Fruit fly (Drosophila melanogaster) Kc167 (cell line): ENCODE data around the gene Galphai.

ENCODE experiments used
- Myc ChIP-seq: fragments of >200 bp; optimal IDR thresholded peaks from 2 replicates; lab custom pipeline; 2017; ENCODE audit warnings: missing external identifiers
- Sin3A ChIP-seq: fragments of >200 bp; optimal IDR thresholded peaks from 2 replicates; lab custom pipeline; 2018; ENCODE audit warnings: missing external identifiers
- h ChIP-seq: fragments of >200 bp; optimal IDR thresholded peaks from 3 replicates; lab custom pipeline; 2018; ENCODE audit warnings: missing external identifiers
- insv ChIP-seq: fragments of >200 bp; optimal IDR thresholded peaks from 3 replicates; lab custom pipeline; 2018; ENCODE audit warnings: missing external identifiers
- psq ChIP-seq: fragments of >200 bp; optimal IDR thresholded peaks from 2 replicates; lab custom pipeline; 2017; ENCODE audit warnings: missing external identifiers
- ttk ChIP-seq: sonication (Bioruptor generic); optimal IDR thresholded peaks from 2 replicates; lab custom pipeline; 2017; ENCODE audit warnings: missing external identifiers

The Galphai gene

DNA sequence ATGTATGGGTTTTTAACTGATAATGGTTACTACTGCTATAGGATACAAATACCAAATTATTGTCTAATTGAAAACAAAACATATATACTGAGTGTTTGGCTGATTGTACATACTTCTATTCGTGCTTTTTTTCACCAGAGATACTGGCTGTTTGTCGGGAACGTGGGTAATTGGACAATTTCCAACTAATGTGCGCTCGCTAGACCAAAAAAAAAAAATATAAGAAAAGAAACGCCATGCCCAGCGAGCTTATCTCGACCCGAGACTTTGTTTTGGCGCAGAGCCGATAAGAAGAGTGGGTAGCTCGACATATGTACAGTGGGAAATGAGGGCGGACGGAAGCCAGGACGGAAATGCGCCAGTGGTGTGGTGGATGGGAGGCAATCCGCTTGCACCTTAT lies 16.7 kb downstream of the Galphai start:
- TF ChIP-seq psq (lab: Kevin White, UChicago) (no peak), ttk (lab: Kevin White, UChicago) (no peak), h (lab: Kevin White, UChicago) (no peak), insv (no peak), Sin3A (lab: Kevin White, UChicago) (no peak), Myc (no peak)

DNA sequence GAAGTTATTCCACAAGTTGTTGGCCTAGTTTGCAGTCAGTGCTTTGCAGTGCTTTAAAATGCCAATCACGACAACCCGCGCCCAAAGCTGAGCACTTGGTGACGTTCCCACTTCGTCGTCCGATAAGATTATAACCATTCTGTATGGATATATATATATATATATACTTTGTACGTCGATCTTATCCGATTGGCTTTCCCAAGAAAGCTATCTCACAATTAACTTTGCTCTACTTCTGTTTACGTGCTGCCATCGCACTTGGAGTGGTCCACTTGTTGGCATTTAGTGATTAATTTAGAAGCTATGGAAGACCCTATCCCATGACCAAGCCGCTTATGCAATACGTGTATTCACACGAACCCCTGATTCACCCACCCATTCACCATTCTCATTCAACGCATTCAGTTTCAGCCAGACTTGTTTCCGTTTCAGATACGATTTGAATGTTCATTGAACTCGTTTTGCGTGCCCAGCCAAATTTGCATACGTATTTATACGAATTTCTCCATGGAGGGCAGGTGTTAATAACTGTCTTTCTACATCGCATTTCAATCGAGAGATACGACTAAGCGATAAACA lies 17.8 kb downstream of the Galphai start:
- TF ChIP-seq h (lab: Kevin White, UChicago): no peak
- no peak for TF ChIP-seq insv
- no peak for TF ChIP-seq Myc
- TF ChIP-seq psq (lab: Kevin White, UChicago): no peak
- TF ChIP-seq Sin3A (lab: Kevin White, UChicago): no peak
- TF ChIP-seq ttk (lab: Kevin White, UChicago): no peak

DNA sequence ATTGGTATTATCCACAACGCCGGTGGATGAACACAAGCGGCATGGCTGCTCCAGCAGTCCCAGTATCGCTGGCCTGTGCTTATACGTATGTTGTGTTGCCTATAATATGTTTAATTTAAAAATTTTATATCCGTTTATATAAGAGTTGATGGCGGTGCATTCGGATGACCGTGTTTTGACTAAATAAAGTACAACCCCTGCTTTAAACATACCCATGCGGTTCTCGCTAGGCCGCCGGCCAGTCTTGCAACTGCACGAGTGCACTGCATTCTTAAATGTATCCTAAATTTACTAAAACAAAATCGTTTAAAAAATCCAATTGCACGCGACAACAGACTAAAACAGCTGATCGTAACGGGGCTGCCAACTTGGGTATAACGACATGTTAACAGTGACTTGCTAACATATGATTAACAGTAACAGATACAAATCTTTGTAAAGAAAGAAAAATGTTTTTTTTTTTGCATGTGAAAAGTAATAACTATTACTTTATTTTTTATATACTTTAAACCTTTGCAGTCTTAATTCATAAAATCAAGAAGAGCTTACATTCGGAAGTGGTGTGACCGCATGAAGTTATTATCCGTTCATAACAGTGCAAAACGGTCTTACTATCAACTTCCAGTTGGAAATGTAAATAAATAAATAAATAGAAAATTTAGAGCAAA lies 22.0 kb downstream of the Galphai start, which contains the start of the genes Uqcc1 and Surf1:
Gene Uqcc1 (minus strand): TSS at position 356 of the 668 bp plus-strand sequence.
Gene Surf1 (plus strand): TSS at position 594 of the 668 bp plus-strand sequence.
- TF ChIP-seq psq (lab: Kevin White, UChicago): no peak
- no peak for TF ChIP-seq insv
- TF ChIP-seq h (lab: Kevin White, UChicago): no peak

DNA sequence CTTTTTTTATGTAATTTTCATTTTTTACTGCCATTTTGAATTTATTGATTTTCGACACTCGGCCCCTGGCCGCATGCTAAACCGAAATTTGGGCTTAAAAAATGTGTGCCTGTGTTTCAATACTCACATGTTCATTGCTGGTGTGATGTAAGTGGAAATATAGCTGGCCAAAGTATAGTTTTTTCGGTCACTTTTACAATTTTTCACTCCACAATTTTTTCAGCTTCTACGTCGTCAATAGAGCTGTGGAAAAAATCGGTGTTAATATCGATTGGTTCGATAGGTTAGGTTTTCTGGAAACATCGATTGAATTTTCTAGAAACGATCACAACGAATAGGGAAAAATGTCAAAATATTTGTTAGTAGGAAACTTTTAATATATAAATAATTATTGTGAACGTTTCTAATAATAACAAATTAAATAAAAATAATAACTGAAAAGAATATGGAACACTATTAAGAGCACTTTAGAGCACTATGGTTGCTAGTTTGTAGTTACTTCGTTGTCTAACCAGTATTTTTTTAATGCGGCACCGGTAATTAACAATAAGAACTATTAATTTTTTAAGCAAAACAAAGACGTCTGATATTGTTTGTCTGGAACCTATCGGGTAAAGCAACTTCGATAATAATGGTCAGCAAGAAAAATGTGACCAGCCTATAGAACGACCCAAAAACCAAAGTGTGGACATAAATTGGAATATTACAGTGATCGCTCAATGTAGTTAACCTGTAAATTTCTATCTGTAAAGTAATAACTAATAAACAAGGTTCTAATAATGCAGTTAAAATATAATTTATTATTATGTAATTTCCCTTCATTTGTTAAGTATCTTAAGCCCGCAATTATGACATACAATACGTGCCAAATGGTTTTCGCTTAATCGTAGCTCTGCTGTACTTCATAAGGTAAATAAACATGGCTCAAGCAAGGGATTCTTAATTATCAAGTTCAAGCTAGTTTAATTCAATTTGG lies 24.3 kb downstream of the Galphai start, which contains the start of the genes CG10077 and CG9948:
Gene CG10077 (minus strand): TSS at position 651 of the 976 bp plus-strand sequence.
Gene CG9948 (plus strand): TSS at position 738 of the 976 bp plus-strand sequence.
- no peak for TF ChIP-seq ttk (lab: Kevin White, UChicago)
- no peak for TF ChIP-seq Sin3A (lab: Kevin White, UChicago)
- TF ChIP-seq psq (lab: Kevin White, UChicago): no peak
- no peak for TF ChIP-seq h (lab: Kevin White, UChicago)
- no peak for TF ChIP-seq insv
- no peak for TF ChIP-seq Myc

DNA sequence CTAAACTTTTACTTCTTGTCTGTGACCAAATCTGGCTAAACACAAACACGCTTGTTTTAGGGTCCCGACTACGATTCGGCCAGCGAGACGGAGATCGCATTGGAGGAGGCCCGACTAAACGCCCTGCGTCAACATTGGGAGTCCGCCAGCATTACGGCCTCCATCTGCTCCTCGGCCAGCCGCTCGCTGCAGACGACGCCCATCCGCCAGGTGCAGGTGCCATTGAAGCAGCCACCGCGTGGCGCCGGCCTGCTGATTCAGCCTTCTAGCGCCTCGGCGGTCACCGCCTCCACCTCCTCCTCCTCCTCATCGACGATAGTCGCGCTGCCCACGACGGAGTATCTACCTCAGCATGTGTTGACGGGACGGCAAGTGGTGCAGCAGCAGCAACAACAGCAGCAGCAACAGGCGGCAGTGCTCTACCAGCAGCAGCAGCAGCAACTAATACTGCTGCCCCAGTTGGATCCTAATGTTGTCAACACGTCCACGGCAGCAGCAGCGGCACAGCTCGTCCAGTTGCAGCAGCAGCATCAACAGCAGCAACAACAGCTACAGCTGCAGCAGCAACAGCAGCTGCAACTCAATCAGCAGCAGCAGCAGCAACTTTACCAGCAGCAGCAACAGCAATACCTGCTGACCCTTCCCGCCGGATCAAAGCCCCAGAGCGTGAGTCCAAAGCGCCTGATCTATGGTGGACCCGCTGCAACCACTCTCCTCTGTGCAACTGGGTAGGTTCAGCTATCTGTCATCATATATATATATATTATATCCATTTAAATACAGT lies 32.5 kb downstream of the Galphai start:
- TF ChIP-seq insv (no peak), psq (lab: Kevin White, UChicago) (no peak), Myc (no peak), h (lab: Kevin White, UChicago) (no peak), Sin3A (lab: Kevin White, UChicago) (no peak), ttk (lab: Kevin White, UChicago) (no peak)

DNA sequence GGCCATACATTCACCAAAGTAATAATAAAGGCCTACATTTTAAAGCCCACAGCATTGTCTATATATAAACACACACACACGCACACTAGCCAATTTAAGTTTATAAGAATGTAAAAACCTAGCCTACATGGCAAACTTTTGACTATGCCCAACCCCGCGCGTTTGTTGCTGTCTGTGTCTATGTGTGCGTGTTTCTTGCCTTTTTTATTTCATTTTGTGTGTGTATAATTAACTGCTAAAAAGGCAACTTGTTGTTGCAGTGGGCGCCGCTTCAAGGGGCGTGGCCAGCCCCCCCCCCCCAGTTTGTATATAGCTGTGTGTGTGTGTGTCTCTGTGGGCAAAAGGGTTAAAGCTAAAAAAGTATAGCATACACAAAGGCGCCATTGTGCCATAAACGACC lies 34.5 kb downstream of the Galphai start:
- TF ChIP-seq Sin3A (lab: Kevin White, UChicago): no peak
- TF ChIP-seq insv: no peak
- no peak for TF ChIP-seq ttk (lab: Kevin White, UChicago)
- TF ChIP-seq h (lab: Kevin White, UChicago): no peak
- no peak for TF ChIP-seq Myc
- no peak for TF ChIP-seq psq (lab: Kevin White, UChicago)

DNA sequence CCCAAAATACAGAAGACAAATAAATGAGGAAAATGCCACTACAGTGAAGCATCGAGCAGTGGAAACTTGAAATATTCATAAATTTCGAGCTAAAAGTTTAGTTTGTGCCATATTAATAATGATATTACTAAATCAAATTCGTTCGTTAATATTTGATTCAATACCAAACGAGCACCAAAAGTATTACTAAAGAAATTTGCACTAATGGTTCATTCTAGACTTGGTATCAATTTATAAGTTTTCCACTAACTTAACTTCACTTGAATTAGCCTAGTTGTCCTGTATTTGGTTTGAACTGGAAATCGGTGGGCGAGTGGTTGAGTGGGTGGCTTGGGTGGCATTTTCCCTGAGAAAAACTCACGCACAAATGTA lies 35.9 kb downstream of the Galphai start:
- TF ChIP-seq psq (lab: Kevin White, UChicago) (no peak), Myc (no peak), insv (no peak), ttk (lab: Kevin White, UChicago) (no peak), h (lab: Kevin White, UChicago) (no peak), Sin3A (lab: Kevin White, UChicago) (no peak)

DNA sequence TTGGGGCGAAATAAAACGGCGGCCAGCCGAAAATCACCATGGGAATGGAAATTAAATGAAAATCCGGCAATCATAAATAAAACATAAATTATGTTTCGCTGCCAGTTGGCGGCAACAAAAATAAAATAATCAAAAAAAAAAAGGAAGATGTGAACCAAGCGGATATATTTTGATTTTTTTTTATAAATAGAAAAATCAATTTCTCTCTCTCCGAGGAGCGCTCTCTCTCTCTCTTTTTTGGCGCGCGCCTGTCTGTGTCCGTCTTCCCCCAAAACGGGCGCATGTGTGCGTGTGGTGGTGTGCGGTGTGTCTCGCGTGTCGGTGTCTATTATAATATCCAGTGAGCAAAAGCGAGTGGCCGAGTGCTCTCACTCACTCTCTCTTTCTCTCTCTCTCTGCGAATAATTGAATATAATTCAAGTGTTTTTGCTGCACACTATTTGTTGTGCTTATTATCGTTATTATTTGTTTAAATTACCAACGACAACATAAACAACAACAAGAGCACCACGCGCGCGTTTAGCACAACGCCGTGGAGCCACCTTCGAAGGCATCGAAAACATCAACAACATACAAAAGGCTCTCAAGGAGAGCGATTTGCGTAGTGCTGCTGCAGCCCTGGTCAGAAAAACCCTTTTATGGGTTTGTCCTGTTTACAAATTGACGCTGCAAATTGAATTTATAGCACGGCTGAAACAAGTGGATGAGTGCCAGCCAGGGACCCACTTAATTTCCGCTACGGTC lies 36.5 kb downstream of the Galphai start:
- TF ChIP-seq Sin3A (lab: Kevin White, UChicago) (no peak), psq (lab: Kevin White, UChicago) (no peak), h (lab: Kevin White, UChicago) (no peak), Myc (no peak), ttk (lab: Kevin White, UChicago) (no peak), insv (no peak)

DNA sequence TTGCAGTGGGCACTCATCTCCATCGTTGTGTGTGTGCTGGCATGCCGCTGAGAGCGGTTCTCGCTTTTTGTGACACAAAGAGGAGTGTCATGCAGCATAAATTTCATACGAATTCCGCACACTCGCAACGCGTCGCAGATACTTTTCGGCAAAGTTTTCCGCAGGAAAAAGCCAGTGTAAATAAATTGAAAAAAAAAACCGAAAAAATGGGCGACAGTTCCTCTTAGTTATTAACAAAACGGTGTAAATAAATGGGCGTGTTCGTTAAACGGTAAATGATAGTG lies 37.1 kb downstream of the Galphai start, which contains the start of gene tow:
Gene tow (plus strand): TSS at position 26 of the 284 bp plus-strand sequence.
- TF ChIP-seq Myc: no peak
- TF ChIP-seq ttk (lab: Kevin White, UChicago): no peak
- TF ChIP-seq insv: no peak
- no peak for TF ChIP-seq psq (lab: Kevin White, UChicago)
- TF ChIP-seq h (lab: Kevin White, UChicago): no peak
- TF ChIP-seq Sin3A (lab: Kevin White, UChicago): no peak

DNA sequence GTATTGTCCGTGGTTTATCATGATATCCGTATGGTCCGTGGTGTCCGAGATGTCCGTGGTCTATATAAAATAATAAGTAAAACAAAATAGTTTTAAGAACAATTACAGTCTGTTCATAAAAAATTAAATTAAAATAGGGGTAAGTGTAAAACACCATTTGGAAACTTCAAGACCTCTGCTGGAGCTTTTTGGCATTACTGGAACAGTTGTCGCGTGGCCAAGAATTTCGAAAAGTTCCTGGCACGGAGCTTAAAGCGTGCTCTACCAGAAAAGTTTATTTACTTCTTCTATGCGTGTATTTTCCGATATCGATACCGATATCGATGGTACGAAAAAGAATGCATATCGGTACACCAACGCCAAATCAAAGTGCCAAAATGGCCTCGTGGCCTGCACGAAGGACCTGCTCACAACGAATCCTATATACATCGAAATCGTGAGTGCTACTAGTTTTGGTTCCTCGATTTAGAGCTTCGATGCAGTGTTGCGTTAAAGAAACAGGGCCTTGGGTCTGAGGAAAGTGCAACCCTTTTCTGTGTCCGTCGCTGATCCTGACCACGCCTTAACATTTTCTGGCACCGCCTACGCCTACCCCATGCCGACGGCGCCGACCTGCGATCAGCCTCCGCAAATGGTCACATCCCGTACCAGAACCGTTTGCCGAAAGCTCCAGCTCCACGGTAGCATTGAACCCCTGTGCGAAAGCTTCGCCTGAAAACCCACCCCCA lies 37.6 kb downstream of the Galphai start:
- TF ChIP-seq Sin3A (lab: Kevin White, UChicago) (no peak), psq (lab: Kevin White, UChicago) (no peak), h (lab: Kevin White, UChicago) (no peak), Myc (no peak)
